Worm (Caenorhabditis elegans) whole organism, L4 larva: ENCODE results near the gene parn-1.

ENCODE experiments used
- Y48G9A.11 ChIP-seq: fragments of 200-800 bp; sonication (Bioruptor generic); IDR thresholded peaks from 2 replicates; pipeline ENCODE4 v1.3.6; 2022; ENCODE audit warnings: missing genetic modification reagents, missing genetic modification characterization, missing compliant biosample characterization
- ZK337.2 ChIP-seq: fragments of 200-800 bp; sonication (Bioruptor generic); IDR thresholded peaks from 2 replicates; pipeline ENCODE4 v1.3.6; 2022; ENCODE audit warnings: missing genetic modification reagents, missing genetic modification characterization, missing compliant biosample characterization
- ZK546.5 ChIP-seq, 2 experiments: sonication (generic microtip); optimal IDR thresholded peaks; 2 replicates each; lab custom pipeline; 2017; ENCODE audit warnings: missing biosample characterization in 2 of 2, missing genetic modification characterization in 2 of 2
- egl-27 ChIP-seq: sonication (generic microtip); optimal IDR thresholded peaks from 3 replicates; lab custom pipeline; 2017; ENCODE audit warnings: missing biosample characterization, missing genetic modification reagents, missing genetic modification characterization
- lin-39 ChIP-seq: fragments of 150-350 bp; optimal IDR thresholded peaks from 2 replicates; lab custom pipeline; 2014; ENCODE audit warnings: missing biosample characterization, missing genetic modification reagents, missing genetic modification characterization
- mdl-1 ChIP-seq, 2 experiments: fragments of 150-350 bp in 1 of 2; sonication (generic microtip) in 1 of 2; optimal IDR thresholded peaks; 2 replicates each; lab custom pipeline; 2014 to 2017; ENCODE audit warnings: missing biosample characterization in 2 of 2, missing genetic modification characterization in 2 of 2
- nhr-28 ChIP-seq: fragments of 150-350 bp; optimal IDR thresholded peaks from 2 replicates; lab custom pipeline; 2014; ENCODE audit warnings: missing biosample characterization, missing genetic modification characterization
- unc-39 ChIP-seq: sonication (generic microtip); optimal IDR thresholded peaks from 2 replicates; lab custom pipeline; 2017; ENCODE audit warnings: missing biosample characterization, missing genetic modification characterization
- unc-62 ChIP-seq, 3 experiments: fragments of 150-350 bp in 1 of 3; sonication (generic microtip); optimal IDR thresholded peaks in 2 of 3; peaks in 1 of 3; 1 replicate in 1 of 3; 2 replicates in 2 of 3; lab custom pipeline; 2014 to 2017; ENCODE audit warnings: missing biosample characterization in 3 of 3, missing genetic modification characterization in 3 of 3, missing genetic modification reagents in 3 of 3, missing genotype in 1 of 3
- zfp-3 ChIP-seq: fragments of 200-800 bp; sonication (Bioruptor generic); conservative IDR thresholded peaks from 2 replicates; pipeline ENCODE4 v1.3.6; 2022; ENCODE audit warnings: missing genetic modification reagents, missing genetic modification characterization, missing compliant biosample characterization
- ztf-11 ChIP-seq: fragments of 150-350 bp; optimal IDR thresholded peaks from 2 replicates; lab custom pipeline; 2014; ENCODE audit warnings: missing biosample characterization, missing genetic modification characterization

ce11 chrV:12649636-12650035, 45.4 kb downstream of the parn-1 start, which contains the start of gene lin-25:
- TF ChIP-seq unc-39 (tag; lab: Kevin White, UChicago), result no peak
- no peak for TF ChIP-seq ZK337.2 (GFP tag; lab: Robert Waterston, UW)
- TF ChIP-seq mdl-1 (tag; optimal IDR thresholded peaks at IDR 0.05; lab: Kevin White, UChicago), result no peak
- TF ChIP-seq zfp-3, result no peak
- no peak for TF ChIP-seq lin-39 (tag; lab: Kevin White, UChicago)
- TF ChIP-seq nhr-28, result peak; percentile 57
- TF ChIP-seq unc-62 (GFP tag; optimal IDR thresholded peaks at IDR 0.05 in 1 of 2; lab: Kevin White, UChicago), result no peak
- no peak for TF ChIP-seq unc-62 (tag; optimal IDR thresholded peaks at IDR 0.05; lab: Kevin White, UChicago)
- TF ChIP-seq ZK546.5 (tag; optimal IDR thresholded peaks at IDR 0.05; lab: Kevin White, UChicago), result no peak
- no peak for TF ChIP-seq ztf-11 (tag; lab: Kevin White, UChicago)
- TF ChIP-seq Y48G9A.11 (GFP tag; lab: Robert Waterston, UW), result no peak
- TF ChIP-seq egl-27 (tag; lab: Kevin White, UChicago), result no peak
